Fruit fly (Drosophila melanogaster): ENCODE measurements around the gene CG13481.

Gene CG13481

DNA sequence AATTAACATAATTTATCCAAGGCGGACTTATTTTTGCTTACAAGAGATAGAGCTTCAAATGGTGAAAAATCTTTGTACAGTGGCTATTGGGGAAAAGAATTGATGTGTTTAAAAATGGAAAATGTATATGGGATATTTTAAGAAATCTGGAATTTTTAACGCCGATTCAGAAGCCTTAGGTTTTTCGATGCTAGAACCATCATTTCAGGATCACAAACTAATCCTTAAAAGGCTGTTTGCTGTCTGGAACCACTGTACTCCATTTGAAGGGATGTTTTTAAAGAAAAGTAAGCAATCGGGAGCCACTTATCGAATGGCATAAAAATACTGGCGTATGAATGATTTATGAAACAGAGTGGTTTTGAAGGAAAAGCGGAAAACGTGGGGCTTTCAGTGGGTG, 48.9 kb downstream of the CG13481 start:
- TF ChIP-seq CG6854 (GFP tag; optimal IDR thresholded peaks at IDR 0.05), result no peak
- no peak for TF ChIP-seq esn (GFP tag; optimal IDR thresholded peaks at IDR 0.05)
- TF ChIP-seq CG34406 (GFP tag; optimal IDR thresholded peaks at IDR 0.05), result no peak
- peak; percentile 71 for TF ChIP-seq Eip78C (GFP tag)
- no peak for TF ChIP-seq Smox (GFP tag; optimal IDR thresholded peaks at IDR 0.05)
- peak; percentile 55 for TF ChIP-seq svp (GFP tag)
- peak; percentile 19 for TF ChIP-seq Hr4 (GFP tag; optimal IDR thresholded peaks at IDR 0.05)
- no peak for TF ChIP-seq Eip75B (GFP tag; optimal IDR thresholded peaks at IDR 0.05)
- TF ChIP-seq CG32006 (GFP tag; optimal IDR thresholded peaks at IDR 0.05), result peak; percentile 22
- TF ChIP-seq eg (GFP tag; IDR thresholded peaks at IDR 0.05), result no peak
- no peak for TF ChIP-seq topi (GFP tag; optimal IDR thresholded peaks at IDR 0.05)
- TF ChIP-seq Ets96B (tag; optimal IDR thresholded peaks at IDR 0.05), result no peak
- TF ChIP-seq CG8632 (GFP tag; optimal IDR thresholded peaks at IDR 0.05), result no peak
- no peak for TF ChIP-seq Sox102F (GFP tag; optimal IDR thresholded peaks at IDR 0.05)
- TF ChIP-seq CG6163 (GFP tag; IDR thresholded peaks at IDR 0.05), result peak; percentile 52; the same call in 2 of the 3 replicates
- no peak for TF ChIP-seq CG11902 (GFP tag; optimal IDR thresholded peaks at IDR 0.05)
- no peak for TF ChIP-seq CG1621 (tag; optimal IDR thresholded peaks at IDR 0.05)

dm6 chr3L:14319192-14319591, 50.3 kb downstream of the CG13481 start:
- TF ChIP-seq CG6163 (GFP tag; IDR thresholded peaks at IDR 0.05), result peak; percentile 52; the same call in 2 of the 3 replicates
- no peak for TF ChIP-seq Lpt (GFP tag; optimal IDR thresholded peaks at IDR 0.05)
- no peak for TF ChIP-seq CG1621 (tag; optimal IDR thresholded peaks at IDR 0.05)
- TF ChIP-seq Hr4 (GFP tag; optimal IDR thresholded peaks at IDR 0.05), result peak; percentile 21
- no peak for TF ChIP-seq salr (GFP tag; optimal IDR thresholded peaks at IDR 0.05)
- TF ChIP-seq Gug (GFP tag; IDR thresholded peaks at IDR 0.05), result no peak
- peak; percentile 44; the same call in 1 of the 3 replicates for TF ChIP-seq CG8119 (GFP tag; IDR thresholded peaks at IDR 0.05)
- no peak for TF ChIP-seq CG11902 (GFP tag; optimal IDR thresholded peaks at IDR 0.05)
- no peak for TF ChIP-seq CG6854 (GFP tag; optimal IDR thresholded peaks at IDR 0.05)
- TF ChIP-seq achi (GFP tag; optimal IDR thresholded peaks at IDR 0.05), result no peak
- peak; percentile 22 for TF ChIP-seq CG3919 (GFP tag; optimal IDR thresholded peaks at IDR 0.05)
- no peak for TF ChIP-seq CG10669 (GFP tag; optimal IDR thresholded peaks at IDR 0.05)
- TF ChIP-seq Smox (GFP tag; optimal IDR thresholded peaks at IDR 0.05), result peak; percentile 9
- peak; percentile 15 for TF ChIP-seq pdm3 (GFP tag; optimal IDR thresholded peaks at IDR 0.05)
- TF ChIP-seq Sox15 (GFP tag; optimal IDR thresholded peaks at IDR 0.05), result no peak
- peak; percentile 19 for TF ChIP-seq Hr39 (GFP tag; optimal IDR thresholded peaks at IDR 0.05)
- peak; percentile 4 for TF ChIP-seq esn (GFP tag; optimal IDR thresholded peaks at IDR 0.05)
- TF ChIP-seq eg (GFP tag; IDR thresholded peaks at IDR 0.05), result peak; percentile 44; the same call in 1 of the 3 replicates
- TF ChIP-seq Hr38 (GFP tag; optimal IDR thresholded peaks at IDR 0.05), result no peak
- no peak for TF ChIP-seq Blimp-1 (GFP tag; optimal IDR thresholded peaks at IDR 0.05)
- TF ChIP-seq Sox14 (GFP tag; optimal IDR thresholded peaks at IDR 0.05), result no peak
- TF ChIP-seq CG6792 (GFP tag; optimal IDR thresholded peaks at IDR 0.05), result no peak
- TF ChIP-seq svp (GFP tag), result peak; percentile 66
- peak; percentile 14 for TF ChIP-seq acj6 (GFP tag; optimal IDR thresholded peaks at IDR 0.05)
- no peak for TF ChIP-seq CG3032 (tag; optimal IDR thresholded peaks at IDR 0.05)
- no peak for TF ChIP-seq CG8319 (GFP tag; optimal IDR thresholded peaks at IDR 0.05)
- TF ChIP-seq CG34406 (GFP tag; optimal IDR thresholded peaks at IDR 0.05), result no peak
- no peak for TF ChIP-seq CG9139 (GFP tag; optimal IDR thresholded peaks at IDR 0.05)
- peak; percentile 65 for TF ChIP-seq Eip78C (GFP tag)
- TF ChIP-seq Eip93F (GFP tag; optimal IDR thresholded peaks at IDR 0.05), result no peak
- TF ChIP-seq CG32006 (GFP tag; optimal IDR thresholded peaks at IDR 0.05), result peak; percentile 28
- no peak for TF ChIP-seq fd85E (GFP tag; optimal IDR thresholded peaks at IDR 0.05)
